Worm (Caenorhabditis elegans) whole organism, L4/young adult: Measurements from ENCODE around the gene tbc-20.
A peak's percentile ranks its signal among the peaks of the same experiment; 100 is the strongest.

ENCODE experiments used
- W03F9.2 ChIP-seq: fragments of 150-350 bp; optimal IDR thresholded peaks from 2 replicates; lab custom pipeline; 2014; ENCODE audit warnings: missing biosample characterization, missing genetic modification characterization
- dao-5 ChIP-seq: sonication (generic microtip); optimal IDR thresholded peaks from 2 replicates; lab custom pipeline; 2016; ENCODE audit warnings: missing genotype, missing genetic modification characterization, moderate library complexity, missing compliant biosample characterization

DNA sequence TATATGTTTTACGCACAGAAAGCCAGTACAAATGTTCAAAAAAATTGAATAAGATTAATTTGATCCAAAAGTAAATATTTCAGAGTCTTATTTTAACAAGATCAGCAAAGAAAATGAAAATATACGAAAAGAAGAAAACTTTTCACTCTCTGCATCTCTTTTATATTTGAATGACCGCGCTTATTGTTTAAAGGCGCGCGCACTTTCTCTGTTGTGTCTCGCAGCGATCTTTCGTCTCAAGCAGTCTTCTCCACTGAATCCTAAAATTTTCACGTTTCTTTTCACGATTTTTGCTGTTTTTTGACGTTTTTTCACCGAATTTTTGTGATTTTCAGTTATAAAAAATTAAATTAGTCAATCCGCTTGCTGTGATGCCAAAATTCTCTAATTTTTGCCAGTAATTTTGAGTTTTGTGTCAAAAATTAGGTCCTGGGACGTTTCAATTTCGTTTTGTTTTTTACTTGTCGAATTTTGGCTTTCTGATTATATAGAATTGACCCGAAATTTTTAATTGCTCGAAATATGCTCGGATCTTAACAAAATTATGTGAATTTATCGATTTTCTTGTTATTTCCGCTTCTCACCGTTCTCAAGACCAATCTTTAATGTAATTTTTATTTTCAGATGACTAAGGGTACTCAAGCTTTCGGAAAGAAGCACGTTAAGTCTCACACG lies 16.8 kb downstream of the tbc-20 start, which contains the start of gene W01D2.1:
- TF ChIP-seq W03F9.2 (tag; lab: Kevin White, UChicago) (peak; percentile 24), dao-5 (tag; lab: Kevin White, UChicago) (no peak)
